Comparison of ENCODE assay signal across 1 fruit fly cellular context in the genomic region with DNA sequence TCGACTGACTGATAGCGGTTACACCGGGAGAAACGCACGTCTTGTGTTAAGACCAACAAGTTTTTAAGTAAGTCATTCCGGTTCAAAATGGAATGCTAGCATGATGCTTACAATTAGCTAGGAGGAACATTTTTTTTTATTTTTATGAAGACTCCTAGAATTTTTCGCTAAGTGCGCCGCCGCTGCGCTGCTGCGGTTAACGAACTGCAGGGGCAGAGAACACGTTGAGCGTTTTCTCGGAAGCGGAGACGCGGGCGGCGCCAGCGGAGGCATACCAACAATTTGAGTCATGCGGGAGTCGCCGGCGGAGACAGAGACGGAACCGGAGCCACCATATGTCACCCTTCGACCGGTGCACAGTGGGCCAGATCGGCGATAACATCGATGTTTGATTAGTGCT.
A peak's percentile ranks its signal among the peaks of the same experiment; 100 is the strongest.
TF ChIP-seq lines count a peak whose summit lies in the region.

No protein-coding gene starts in this region.

TF ChIP-seq in whole organism, embryonic, 481 proteins besides CTCF, POLR2A, EP300 and RAD21 (continued from another document):
- TF ChIP-seq CG1603 (tag; optimal IDR thresholded peaks at IDR 0.05; lab: Kevin White, UChicago) (peak; percentile 93), hth (optimal IDR thresholded peaks at IDR 0.05; lab: Kevin White, UChicago) (no peak), gfzf (GFP tag; optimal IDR thresholded peaks at IDR 0.05; lab: Kevin White, UChicago) (peak; percentile 21), CG11696 (GFP tag; IDR thresholded peaks at IDR 0.05; lab: Robert Waterston, UW) (peak; percentile 86), klu (GFP tag; IDR thresholded peaks at IDR 0.05; lab: Robert Waterston, UW) (peak; percentile 92), Doc3 (GFP tag; IDR thresholded peaks at IDR 0.05; lab: Robert Waterston, UW; ENCODE audit: partially characterized antibody) (no peak), Neu2 (GFP tag; optimal IDR thresholded peaks at IDR 0.05; lab: Kevin White, UChicago; ENCODE audit: borderline replicate concordance) (peak; percentile 81), CG2678 (tag; optimal IDR thresholded peaks at IDR 0.05; lab: Kevin White, UChicago) (peak; percentile 97), CG15073 (GFP tag; optimal IDR thresholded peaks at IDR 0.05; lab: Kevin White, UChicago) (peak; percentile 82), Jarid2 (GFP tag; optimal IDR thresholded peaks at IDR 0.05; lab: Kevin White, UChicago) (peak; percentile 78), CG4730 (GFP tag; IDR thresholded peaks at IDR 0.05; lab: Robert Waterston, UW) (peak; percentile 95), z (GFP tag; IDR thresholded peaks at IDR 0.05; lab: Robert Waterston, UW) (peak; percentile 79), sug (tag; optimal IDR thresholded peaks at IDR 0.05; lab: Kevin White, UChicago) (peak; percentile 92), mld (GFP tag; IDR thresholded peaks at IDR 0.05; lab: Robert Waterston, UW; ENCODE audit: partially characterized antibody) (no peak), CG10543 (GFP tag; optimal IDR thresholded peaks at IDR 0.05; lab: Kevin White, UChicago) (peak; percentile 92), CG18764 (GFP tag; optimal IDR thresholded peaks at IDR 0.05; lab: Kevin White, UChicago) (peak; percentile 94), CG10267 (tag; optimal IDR thresholded peaks at IDR 0.05; lab: Kevin White, UChicago) (peak; percentile 90), vvl (GFP tag; IDR thresholded peaks at IDR 0.05; lab: Robert Waterston, UW) (peak; percentile 99), Rx (GFP tag; IDR thresholded peaks at IDR 0.05; lab: Robert Waterston, UW) (peak; percentile 96), usp (GFP tag; optimal IDR thresholded peaks at IDR 0.05; lab: Kevin White, UChicago) (no peak), MBD-R2 (GFP tag; IDR thresholded peaks at IDR 0.05; lab: Robert Waterston, UW) (peak; percentile 85), CG4424 (GFP tag; optimal IDR thresholded peaks at IDR 0.05; lab: Kevin White, UChicago) (peak; percentile 98), Atf6 (GFP tag; IDR thresholded peaks at IDR 0.05; lab: Robert Waterston, UW) (peak; percentile 97), kah (GFP tag; optimal IDR thresholded peaks at IDR 0.05; lab: Kevin White, UChicago) (peak; percentile 94), Bdp1 (GFP tag; optimal IDR thresholded peaks at IDR 0.05; lab: Kevin White, UChicago) (peak; percentile 91), CG7357 (GFP tag; IDR thresholded peaks at IDR 0.05; lab: Robert Waterston, UW) (peak; percentile 91), CG4617 (GFP tag; optimal IDR thresholded peaks at IDR 0.05; lab: Kevin White, UChicago; ENCODE audit: borderline replicate concordance) (peak; percentile 92), salm (tag; optimal IDR thresholded peaks at IDR 0.05; lab: Kevin White, UChicago) (peak; percentile 95), CG11504 (tag; optimal IDR thresholded peaks at IDR 0.05; lab: Kevin White, UChicago) (peak; percentile 97), CG31388 (GFP tag; optimal IDR thresholded peaks at IDR 0.05; lab: Kevin White, UChicago) (peak; percentile 93), CG13775 (GFP tag; optimal IDR thresholded peaks at IDR 0.05; lab: Kevin White, UChicago) (peak; percentile 92), CG8478 (optimal IDR thresholded peaks at IDR 0.05; lab: Kevin White, UChicago) (no peak), Chrac-16 (GFP tag; optimal IDR thresholded peaks at IDR 0.05; lab: Kevin White, UChicago) (peak; percentile 96), lbe (GFP tag; optimal IDR thresholded peaks at IDR 0.05; lab: Kevin White, UChicago) (peak; percentile 98), Eip74EF (GFP tag; optimal IDR thresholded peaks at IDR 0.05; lab: Kevin White, UChicago) (peak in 1 of 2 experiments; percentile 95), CG18619 (GFP tag; optimal IDR thresholded peaks at IDR 0.05; lab: Kevin White, UChicago) (peak; percentile 94), mam (GFP tag; optimal IDR thresholded peaks at IDR 0.05; lab: Kevin White, UChicago) (peak; percentile 96), Ptx1 (GFP tag; IDR thresholded peaks at IDR 0.05; lab: Robert Waterston, UW) (peak; percentile 97), CG30020 (tag; optimal IDR thresholded peaks at IDR 0.05; lab: Kevin White, UChicago) (peak; percentile 66), Optix (GFP tag; IDR thresholded peaks at IDR 0.05; lab: Robert Waterston, UW) (peak; percentile 98), CG3065 (GFP tag; optimal IDR thresholded peaks at IDR 0.05; lab: Kevin White, UChicago) (peak; percentile 93), pan (optimal IDR thresholded peaks at IDR 0.05; lab: Kevin White, UChicago) (no peak), pan (GFP tag; optimal IDR thresholded peaks at IDR 0.05 in 1 of 2, IDR thresholded peaks at IDR 0.05 in 1 of 2) (peak in 1 of 2 experiments; percentile 98), CG9817 (tag; optimal IDR thresholded peaks at IDR 0.05; lab: Kevin White, UChicago) (peak; percentile 94), Dp (GFP tag; optimal IDR thresholded peaks at IDR 0.05; lab: Kevin White, UChicago) (peak; percentile 17), her (GFP tag; optimal IDR thresholded peaks at IDR 0.05; lab: Kevin White, UChicago) (peak; percentile 95), CG14014 (GFP tag; IDR thresholded peaks at IDR 0.05; lab: Robert Waterston, UW) (peak; percentile 97), Sox102F (GFP tag; optimal IDR thresholded peaks at IDR 0.05; lab: Kevin White, UChicago) (peak; percentile 97), CG1024 (GFP tag; IDR thresholded peaks at IDR 0.05; lab: Robert Waterston, UW) (peak; percentile 95), dm (GFP tag; optimal IDR thresholded peaks at IDR 0.05; lab: Kevin White, UChicago) (peak; percentile 95), NC2α (GFP tag; optimal IDR thresholded peaks at IDR 0.05; lab: Kevin White, UChicago) (peak; percentile 94), HHEX (GFP tag; optimal IDR thresholded peaks at IDR 0.05; lab: Kevin White, UChicago) (peak; percentile 97), so (GFP tag; IDR thresholded peaks at IDR 0.05; lab: Robert Waterston, UW) (peak; percentile 98), mirr (GFP tag; optimal IDR thresholded peaks at IDR 0.05; lab: Kevin White, UChicago) (peak; percentile 79), repo (GFP tag; optimal IDR thresholded peaks at IDR 0.05; lab: Kevin White, UChicago) (peak; percentile 97), CG31224 (GFP tag; IDR thresholded peaks at IDR 0.05; lab: Robert Waterston, UW) (peak; percentile 91), scrt (GFP tag; optimal IDR thresholded peaks at IDR 0.05; lab: Kevin White, UChicago) (peak; percentile 89), CG4707 (GFP tag; optimal IDR thresholded peaks at IDR 0.05; lab: Kevin White, UChicago) (peak; percentile 90), fd3F (GFP tag; optimal IDR thresholded peaks at IDR 0.05; lab: Kevin White, UChicago) (peak; percentile 90), h (optimal IDR thresholded peaks at IDR 0.05; lab: Kevin White, UChicago) (no peak), Mrtf (GFP tag; IDR thresholded peaks at IDR 0.05; lab: Robert Waterston, UW) (peak; percentile 96), ewg (GFP tag; optimal IDR thresholded peaks at IDR 0.05; lab: Kevin White, UChicago) (peak; percentile 91), Dref (GFP tag; IDR thresholded peaks at IDR 0.05; lab: Robert Waterston, UW) (peak; percentile 35), tgo (GFP tag; IDR thresholded peaks at IDR 0.05; lab: Robert Waterston, UW) (peak; percentile 97), CG10366 (GFP tag; IDR thresholded peaks at IDR 0.05; lab: Robert Waterston, UW) (peak; percentile 98), stc (GFP tag; IDR thresholded peaks at IDR 0.05; lab: Robert Waterston, UW) (peak; percentile 95), CG11723 (GFP tag; optimal IDR thresholded peaks at IDR 0.05; lab: Kevin White, UChicago) (peak; percentile 95), Mad (GFP tag; optimal IDR thresholded peaks at IDR 0.05; lab: Kevin White, UChicago) (peak; percentile 97), btn (GFP tag; optimal IDR thresholded peaks at IDR 0.05; lab: Kevin White, UChicago) (peak; percentile 98), CG4404 (GFP tag; IDR thresholded peaks at IDR 0.05; lab: Robert Waterston, UW) (peak; percentile 95), ind (GFP tag; optimal IDR thresholded peaks at IDR 0.05; lab: Kevin White, UChicago) (peak; percentile 97), Ravus (GFP tag; IDR thresholded peaks at IDR 0.05; lab: Robert Waterston, UW) (peak; percentile 91), Fer3 (tag; optimal IDR thresholded peaks at IDR 0.05; lab: Kevin White, UChicago) (peak; percentile 93), psq (GFP tag; optimal IDR thresholded peaks at IDR 0.05; lab: Kevin White, UChicago) (peak; percentile 85), cad (GFP tag; optimal IDR thresholded peaks at IDR 0.05; lab: Kevin White, UChicago) (no peak), ap (GFP tag; IDR thresholded peaks at IDR 0.05; lab: Robert Waterston, UW) (peak; percentile 95), CG14050 (GFP tag; IDR thresholded peaks at IDR 0.05; lab: Robert Waterston, UW) (peak; percentile 96), lilli (GFP tag; optimal IDR thresholded peaks at IDR 0.05; lab: Kevin White, UChicago) (peak; percentile 98), CG17829 (tag; optimal IDR thresholded peaks at IDR 0.05; lab: Kevin White, UChicago) (peak; percentile 96), CG2129 (GFP tag; IDR thresholded peaks at IDR 0.05; lab: Robert Waterston, UW; ENCODE audit: partially characterized antibody) (no peak), CG6254 (GFP tag; optimal IDR thresholded peaks at IDR 0.05; lab: Kevin White, UChicago) (peak; percentile 95), Nf-YC (tag; optimal IDR thresholded peaks at IDR 0.05; lab: Kevin White, UChicago) (peak; percentile 83), tio (GFP tag; optimal IDR thresholded peaks at IDR 0.05; lab: Kevin White, UChicago) (peak; percentile 95), CG2120 (GFP tag; optimal IDR thresholded peaks at IDR 0.05; lab: Kevin White, UChicago) (peak; percentile 95), NfI (GFP tag; optimal IDR thresholded peaks at IDR 0.05; lab: Kevin White, UChicago) (peak; percentile 98), CG5245 (GFP tag; optimal IDR thresholded peaks at IDR 0.05; lab: Kevin White, UChicago) (peak; percentile 98), CG8765 (GFP tag; IDR thresholded peaks at IDR 0.05; lab: Robert Waterston, UW) (peak; percentile 88), jigr1 (GFP tag; IDR thresholded peaks at IDR 0.05; lab: Robert Waterston, UW) (peak; percentile 92), Dfd (GFP tag; optimal IDR thresholded peaks at IDR 0.05; lab: Kevin White, UChicago) (no peak), sens (GFP tag; lab: Kevin White, UChicago) (peak; percentile 99), zfh2 (GFP tag; optimal IDR thresholded peaks at IDR 0.05; lab: Kevin White, UChicago) (peak; percentile 95), YL-1 (GFP tag; optimal IDR thresholded peaks at IDR 0.05; lab: Kevin White, UChicago) (peak; percentile 82), CG4854 (GFP tag; optimal IDR thresholded peaks at IDR 0.05; lab: Kevin White, UChicago) (peak; percentile 95), CG13123 (GFP tag; optimal IDR thresholded peaks at IDR 0.05; lab: Kevin White, UChicago) (peak; percentile 93), sr (GFP tag; IDR thresholded peaks at IDR 0.05; lab: Robert Waterston, UW) (peak; percentile 91), H2.0 (GFP tag; IDR thresholded peaks at IDR 0.05; lab: Robert Waterston, UW) (peak; percentile 96), kni (GFP tag; optimal IDR thresholded peaks at IDR 0.05; lab: Kevin White, UChicago) (peak; percentile 90), sqz (GFP tag; optimal IDR thresholded peaks at IDR 0.05; lab: Kevin White, UChicago) (peak; percentile 93), Doc2 (GFP tag; IDR thresholded peaks at IDR 0.05; lab: Robert Waterston, UW) (peak; percentile 90), CG10431 (GFP tag; optimal IDR thresholded peaks at IDR 0.05; lab: Kevin White, UChicago) (peak; percentile 90), CG8359 (GFP tag; optimal IDR thresholded peaks at IDR 0.05; lab: Kevin White, UChicago; ENCODE audit: borderline replicate concordance) (peak; percentile 86), CG7928 (GFP tag; optimal IDR thresholded peaks at IDR 0.05; lab: Kevin White, UChicago) (peak; percentile 70), CG17328 (GFP tag; IDR thresholded peaks at IDR 0.05; lab: Robert Waterston, UW) (peak; percentile 98), CG17568 (GFP tag; optimal IDR thresholded peaks at IDR 0.05; lab: Kevin White, UChicago) (peak; percentile 93), NFAT (GFP tag; IDR thresholded peaks at IDR 0.05; lab: Robert Waterston, UW) (peak; percentile 89), twi (tag; optimal IDR thresholded peaks at IDR 0.05; lab: Kevin White, UChicago) (peak; percentile 90), H15 (GFP tag; IDR thresholded peaks at IDR 0.05; lab: Robert Waterston, UW) (peak; percentile 96), CG11247 (GFP tag; IDR thresholded peaks at IDR 0.05; lab: Robert Waterston, UW) (peak; percentile 95), CG17802 (tag; optimal IDR thresholded peaks at IDR 0.05; lab: Kevin White, UChicago) (peak; percentile 88), Sry-β (GFP tag; optimal IDR thresholded peaks at IDR 0.05; lab: Kevin White, UChicago) (peak; percentile 57), Poxn (GFP tag; IDR thresholded peaks at IDR 0.05; lab: Robert Waterston, UW) (peak; percentile 79), Hsf (GFP tag; optimal IDR thresholded peaks at IDR 0.05; lab: Kevin White, UChicago) (peak; percentile 97), CG14667 (GFP tag; IDR thresholded peaks at IDR 0.05; lab: Robert Waterston, UW) (peak; percentile 97), CG15514 (GFP tag; optimal IDR thresholded peaks at IDR 0.05; lab: Kevin White, UChicago) (peak; percentile 91), Pdp1 (GFP tag; optimal IDR thresholded peaks at IDR 0.05; lab: Kevin White, UChicago) (peak; percentile 97), nau (GFP tag; optimal IDR thresholded peaks at IDR 0.05; lab: Kevin White, UChicago) (peak; percentile 94), Hr3 (GFP tag; optimal IDR thresholded peaks at IDR 0.05; lab: Kevin White, UChicago) (peak; percentile 95), wor (GFP tag; IDR thresholded peaks at IDR 0.05; lab: Robert Waterston, UW) (peak; percentile 93), CG6689 (GFP tag; IDR thresholded peaks at IDR 0.05; lab: Robert Waterston, UW) (peak; percentile 95), CG2875 (GFP tag; optimal IDR thresholded peaks at IDR 0.05; lab: Kevin White, UChicago) (peak; percentile 96), amos (GFP tag; IDR thresholded peaks at IDR 0.05; lab: Robert Waterston, UW; ENCODE audit: partially characterized antibody) (no peak), pros (GFP tag; optimal IDR thresholded peaks at IDR 0.05; lab: Kevin White, UChicago) (peak; percentile 26), Spps (tag; optimal IDR thresholded peaks at IDR 0.05; lab: Kevin White, UChicago) (peak; percentile 92), CG12219 (GFP tag; optimal IDR thresholded peaks at IDR 0.05; lab: Kevin White, UChicago) (peak; percentile 96), Fer1 (GFP tag; optimal IDR thresholded peaks at IDR 0.05; lab: Kevin White, UChicago) (peak; percentile 97), Atf-2 (GFP tag; optimal IDR thresholded peaks at IDR 0.05; lab: Kevin White, UChicago) (peak; percentile 96), Dip2 (GFP tag; IDR thresholded peaks at IDR 0.05; lab: Robert Waterston, UW) (0 out of 2 replicates have a peak, but pooled peaks have one; percentile 49)
